Worm (Caenorhabditis elegans) whole organism, L4 larva: ENCODE results near the gene myo-2.

ENCODE experiments used
- F10B5.3 ChIP-seq: sonication (generic microtip); optimal IDR thresholded peaks from 2 replicates; lab custom pipeline; 2016; ENCODE audit warnings: mild to moderate bottlenecking, missing genetic modification characterization, missing compliant biosample characterization
- F26F4.8 ChIP-seq: fragments of 200-800 bp; sonication (Bioruptor generic); conservative IDR thresholded peaks from 2 replicates; pipeline ENCODE4 v1.3.6; 2022; ENCODE audit warnings: missing genetic modification characterization, missing compliant biosample characterization
- F37D6.2 ChIP-seq: sonication (generic microtip); optimal IDR thresholded peaks from 2 replicates; lab custom pipeline; 2016; ENCODE audit warnings: mild to moderate bottlenecking, missing genetic modification characterization, missing compliant biosample characterization
- R02D3.7 ChIP-seq: fragments of 150-350 bp; sonication (generic microtip); optimal IDR thresholded peaks from 3 replicates; lab custom pipeline; 2014; ENCODE audit warnings: missing biosample characterization, missing genetic modification characterization
- Y48G9A.11 ChIP-seq: fragments of 200-800 bp; sonication (Bioruptor generic); IDR thresholded peaks from 2 replicates; pipeline ENCODE4 v1.3.6; 2022; ENCODE audit warnings: missing genetic modification reagents, missing genetic modification characterization, missing compliant biosample characterization
- Y75B8A.6 ChIP-seq: fragments of 200-800 bp; sonication (Bioruptor generic); IDR thresholded peaks from 2 replicates; pipeline ENCODE4 v1.3.6; 2022; ENCODE audit warnings: missing genetic modification reagents, missing genetic modification characterization, missing compliant biosample characterization
- ZK337.2 ChIP-seq: fragments of 200-800 bp; sonication (Bioruptor generic); IDR thresholded peaks from 2 replicates; pipeline ENCODE4 v1.3.6; 2022; ENCODE audit warnings: missing genetic modification reagents, missing genetic modification characterization, missing compliant biosample characterization
- aly-2 ChIP-seq: sonication (generic microtip); optimal IDR thresholded peaks from 2 replicates; lab custom pipeline; 2018; ENCODE audit warnings: missing biosample characterization, missing genetic modification characterization
- ces-1 ChIP-seq: fragments of 150-350 bp; sonication (generic microtip); optimal IDR thresholded peaks from 4 replicates; lab custom pipeline; 2014; ENCODE audit warnings: missing biosample characterization, missing genetic modification reagents, missing genetic modification characterization
- ctbp-1 ChIP-seq: fragments of 200-800 bp; sonication (Bioruptor generic); IDR thresholded peaks from 2 replicates; pipeline ENCODE4 v1.3.6; 2022; ENCODE audit warnings: missing genetic modification reagents, missing genetic modification characterization, missing compliant biosample characterization
- daf-8 ChIP-seq: fragments of 200-800 bp; sonication (Bioruptor generic); IDR thresholded peaks from 2 replicates; pipeline ENCODE4 v1.3.6; 2022; ENCODE audit warnings: missing genetic modification characterization, missing compliant biosample characterization
- dmd-6 ChIP-seq: fragments of 200-800 bp; sonication (Bioruptor generic); IDR thresholded peaks from 2 replicates; pipeline ENCODE4 v1.3.6; 2022; ENCODE audit warnings: missing genetic modification reagents, missing genetic modification characterization, missing compliant biosample characterization
- dmd-8 ChIP-seq: fragments of 200-800 bp; sonication (Bioruptor generic); IDR thresholded peaks from 2 replicates; pipeline ENCODE4 v1.3.6; 2022; ENCODE audit warnings: missing genetic modification characterization, missing compliant biosample characterization
- dmd-9 ChIP-seq: fragments of 200-800 bp; sonication (Bioruptor generic); IDR thresholded peaks from 2 replicates; pipeline ENCODE4 v1.3.6; 2022; ENCODE audit warnings: missing genetic modification reagents, missing genetic modification characterization, missing compliant biosample characterization
- dpl-1 ChIP-seq: fragments of 150-350 bp; optimal IDR thresholded peaks from 2 replicates; lab custom pipeline; 2014; ENCODE audit warnings: missing biosample characterization, missing genetic modification reagents, missing genetic modification characterization
- duxl-1 ChIP-seq: sonication (generic microtip); optimal IDR thresholded peaks from 2 replicates; lab custom pipeline; 2016; ENCODE audit warnings: mild to moderate bottlenecking, missing genetic modification characterization, moderate library complexity, missing compliant biosample characterization; ENCODE audit not compliant: poor library complexity
- egl-27 ChIP-seq: sonication (generic microtip); optimal IDR thresholded peaks from 3 replicates; lab custom pipeline; 2017; ENCODE audit warnings: missing biosample characterization, missing genetic modification reagents, missing genetic modification characterization
- egl-43 ChIP-seq: fragments of 200-800 bp; sonication (Bioruptor generic); IDR thresholded peaks from 2 replicates; pipeline ENCODE4 v1.3.6; 2022; ENCODE audit warnings: missing genetic modification reagents, missing genetic modification characterization, missing compliant biosample characterization
- hmg-1.1 ChIP-seq: fragments of 200-800 bp; sonication (Bioruptor generic); IDR thresholded peaks from 2 replicates; pipeline ENCODE4 v1.3.6; 2022; ENCODE audit warnings: missing genetic modification reagents, missing genetic modification characterization, missing compliant biosample characterization
- jun-1 ChIP-seq: fragments of 150-350 bp; optimal IDR thresholded peaks from 2 replicates; lab custom pipeline; 2014; ENCODE audit warnings: missing biosample characterization, missing genetic modification reagents, missing genetic modification characterization
- lin-1 ChIP-seq: fragments of 200-800 bp; sonication (Bioruptor generic); IDR thresholded peaks from 2 replicates; pipeline ENCODE4 v1.3.6; 2022; ENCODE audit warnings: missing genetic modification reagents, missing genetic modification characterization, missing compliant biosample characterization
- lin-13 ChIP-seq: fragments of 150-350 bp; optimal IDR thresholded peaks from 2 replicates; lab custom pipeline; 2014; ENCODE audit warnings: missing biosample characterization, missing genetic modification reagents, missing genetic modification characterization
- lin-15B ChIP-seq: fragments of 150-350 bp; sonication (generic microtip); optimal IDR thresholded peaks from 3 replicates; lab custom pipeline; 2014; ENCODE audit warnings: missing biosample characterization, missing genetic modification characterization
- lir-3 ChIP-seq: sonication (generic microtip); optimal IDR thresholded peaks from 2 replicates; lab custom pipeline; 2016; ENCODE audit warnings: mild to moderate bottlenecking, missing genetic modification characterization, missing compliant biosample characterization
- lsy-2 ChIP-seq, 2 experiments: fragments of 150-350 bp in 1 of 2; sonication (generic microtip) in 1 of 2; optimal IDR thresholded peaks; 2 replicates each; lab custom pipeline; 2014 to 2017; ENCODE audit warnings: missing biosample characterization in 2 of 2, missing genetic modification characterization in 2 of 2
- madf-5 ChIP-seq, 2 experiments: fragments of 200-800 bp; sonication (Bioruptor generic); IDR thresholded peaks; 2 replicates each; pipeline ENCODE4 v1.3.6; 2022; ENCODE audit warnings: missing compliant biosample characterization in 2 of 2, missing genetic modification characterization in 2 of 2
- mdt-29 ChIP-seq: fragments of 200-800 bp; sonication (Bioruptor generic); IDR thresholded peaks from 2 replicates; pipeline ENCODE4 v1.3.6; 2022; ENCODE audit warnings: missing genetic modification reagents, missing genetic modification characterization, missing compliant biosample characterization
- nhr-11 ChIP-seq: fragments of 150-350 bp; optimal IDR thresholded peaks from 2 replicates; lab custom pipeline; 2014; ENCODE audit warnings: missing biosample characterization, missing genetic modification characterization
- nhr-28 ChIP-seq: fragments of 150-350 bp; optimal IDR thresholded peaks from 2 replicates; lab custom pipeline; 2014; ENCODE audit warnings: missing biosample characterization, missing genetic modification characterization
- nhr-41 ChIP-seq: fragments of 200-800 bp; sonication (Bioruptor generic); IDR thresholded peaks from 2 replicates; pipeline ENCODE4 v1.3.6; 2022; ENCODE audit warnings: missing genetic modification reagents, missing genetic modification characterization, missing compliant biosample characterization
- nhr-77 ChIP-seq: fragments of 150-350 bp; optimal IDR thresholded peaks from 2 replicates; lab custom pipeline; 2014; ENCODE audit warnings: missing biosample characterization, missing genetic modification characterization
- pha-4 ChIP-seq, 2 experiments: fragments of 150-350 bp in 1 of 2; fragments of 200-800 bp in 1 of 2; sonication (Bioruptor generic) in 1 of 2; IDR thresholded peaks in 1 of 2; optimal IDR thresholded peaks in 1 of 2; 2 replicates each; pipeline versions ENCODE4 v1.3.6 to Lab custom; 2014 to 2022; ENCODE audit warnings: missing genetic modification characterization in 2 of 2, missing genetic modification reagents in 2 of 2, missing biosample characterization in 1 of 2, missing compliant biosample characterization in 1 of 2
- pqm-1 ChIP-seq: sonication (generic microtip); optimal IDR thresholded peaks from 2 replicates; lab custom pipeline; 2017; ENCODE audit warnings: missing biosample characterization, missing genetic modification characterization
- rbr-2 ChIP-seq: sonication (generic microtip); optimal IDR thresholded peaks from 2 replicates; lab custom pipeline; 2016; ENCODE audit warnings: missing genotype, missing genetic modification characterization, missing compliant biosample characterization
- saeg-2 ChIP-seq: fragments of 200-800 bp; sonication (Bioruptor generic); IDR thresholded peaks from 2 replicates; pipeline ENCODE4 v1.3.6; 2022; ENCODE audit warnings: missing genetic modification reagents, missing genetic modification characterization, missing compliant biosample characterization
- sdz-12 ChIP-seq: fragments of 200-800 bp; sonication (Bioruptor generic); optimal IDR thresholded peaks from 2 replicates; lab custom pipeline; 2018; ENCODE audit warnings: mild to moderate bottlenecking, missing genetic modification characterization, missing compliant biosample characterization
- set-16 ChIP-seq: fragments of 200-800 bp; sonication (Bioruptor generic); IDR thresholded peaks from 2 replicates; pipeline ENCODE4 v1.3.6; 2022; ENCODE audit warnings: missing genetic modification reagents, missing genetic modification characterization, missing compliant biosample characterization
- skn-1 ChIP-seq: fragments of 150-350 bp; optimal IDR thresholded peaks from 2 replicates; lab custom pipeline; 2014; ENCODE audit warnings: missing biosample characterization, missing genetic modification characterization
- snpc-4 ChIP-seq: fragments of 150-350 bp; optimal IDR thresholded peaks from 2 replicates; lab custom pipeline; 2014; ENCODE audit warnings: missing biosample characterization, missing genetic modification characterization
- spr-1 ChIP-seq: sonication (generic microtip); optimal IDR thresholded peaks from 2 replicates; lab custom pipeline; 2016; ENCODE audit warnings: mild to moderate bottlenecking, missing genetic modification characterization, missing compliant biosample characterization
- spr-3 ChIP-seq: fragments of 200-800 bp; sonication (Bioruptor generic); optimal IDR thresholded peaks from 2 replicates; lab custom pipeline; 2018; ENCODE audit warnings: mild to moderate bottlenecking, missing genetic modification characterization, missing compliant biosample characterization
- tra-1 ChIP-seq: fragments of 200-800 bp; sonication (Bioruptor generic); IDR thresholded peaks from 2 replicates; pipeline ENCODE4 v1.3.6; 2022; ENCODE audit warnings: missing genetic modification reagents, missing genetic modification characterization, missing compliant biosample characterization
- unc-39 ChIP-seq: sonication (generic microtip); optimal IDR thresholded peaks from 2 replicates; lab custom pipeline; 2017; ENCODE audit warnings: missing biosample characterization, missing genetic modification characterization
- unc-62 ChIP-seq, 3 experiments: fragments of 150-350 bp in 1 of 3; sonication (generic microtip); optimal IDR thresholded peaks in 2 of 3; peaks in 1 of 3; 1 replicate in 1 of 3; 2 replicates in 2 of 3; lab custom pipeline; 2014 to 2017; ENCODE audit warnings: missing biosample characterization in 3 of 3, missing genetic modification characterization in 3 of 3, missing genetic modification reagents in 3 of 3, missing genotype in 1 of 3
- zip-11 ChIP-seq: fragments of 200-800 bp; sonication (Bioruptor generic); IDR thresholded peaks from 2 replicates; pipeline ENCODE4 v1.3.6; 2022; ENCODE audit warnings: missing genetic modification characterization, missing compliant biosample characterization
- zip-2 ChIP-seq: fragments of 150-350 bp; optimal IDR thresholded peaks from 2 replicates; lab custom pipeline; 2014; ENCODE audit warnings: missing biosample characterization, missing genetic modification characterization
- ztf-11 ChIP-seq: fragments of 150-350 bp; optimal IDR thresholded peaks from 2 replicates; lab custom pipeline; 2014; ENCODE audit warnings: missing biosample characterization, missing genetic modification characterization
- ztf-7 ChIP-seq: fragments of 150-350 bp; optimal IDR thresholded peaks from 2 replicates; lab custom pipeline; 2014; ENCODE audit warnings: missing biosample characterization, missing genetic modification characterization

myo-2 gene

DNA sequence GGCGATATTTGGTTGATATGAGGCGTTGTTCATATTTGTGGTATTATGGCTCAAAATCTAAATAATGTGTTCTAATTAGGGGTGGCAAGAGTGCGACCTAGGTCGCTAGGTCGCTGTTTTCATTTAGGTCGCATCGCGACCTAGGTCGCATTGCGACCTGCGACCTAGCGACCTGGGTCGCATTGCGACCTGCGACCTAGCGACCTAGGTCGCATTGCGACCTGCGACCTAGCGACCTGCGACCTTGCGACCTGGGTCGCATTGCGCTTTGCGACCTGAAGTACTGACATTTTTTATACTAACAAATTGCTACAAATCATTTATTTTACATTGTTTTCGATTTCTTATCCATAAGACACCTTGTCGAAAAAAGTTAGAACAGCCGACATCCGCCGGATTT, 20.2 kb upstream of the myo-2 start:
- TF ChIP-seq set-16 (GFP tag; lab: Robert Waterston, UW) = peak; percentile 77
- TF ChIP-seq egl-43 (GFP tag; lab: Robert Waterston, UW) = 0 out of 2 replicates have a peak, but pooled peaks have one; percentile 26

DNA sequence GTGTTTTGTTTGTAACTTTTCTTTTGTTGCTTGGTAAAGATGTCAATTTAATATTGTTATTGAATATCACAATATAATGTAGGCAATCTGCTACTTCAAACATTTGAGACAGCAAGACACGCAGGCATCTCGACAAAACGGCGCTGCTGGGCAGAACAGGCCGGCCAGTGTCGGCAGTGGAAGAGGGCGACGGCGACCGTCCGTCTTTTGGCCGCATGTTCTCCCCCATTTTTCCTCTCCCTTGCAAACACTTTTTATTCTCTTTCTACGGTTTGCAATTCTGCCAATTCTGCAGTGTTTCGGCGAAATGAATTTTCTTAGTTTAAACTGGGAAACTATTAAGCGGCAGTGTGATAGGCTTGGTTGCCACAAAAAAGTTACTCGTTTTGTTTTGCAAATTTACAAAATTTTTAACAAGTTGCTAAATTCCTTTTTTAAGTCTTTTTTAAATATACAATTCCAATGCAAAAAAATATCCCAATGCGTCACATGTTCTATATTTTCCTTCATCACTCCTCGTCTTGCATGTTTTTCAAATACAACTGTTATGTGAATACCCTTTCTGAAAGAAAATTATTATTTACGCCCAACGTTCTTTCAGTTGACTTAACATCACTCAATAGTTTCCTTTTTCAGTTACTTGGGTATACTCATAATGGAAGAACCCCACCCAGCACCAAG, 18.5 kb upstream of the myo-2 start, which contains the start of gene T18D3.6:
T18D3.6 (plus strand) TSS at position 631 of the 681 bp plus-strand sequence.
- TF ChIP-seq ztf-11 = no peak
- TF ChIP-seq madf-5 (GFP tag; IDR thresholded peaks at IDR 0.05; lab: Robert Waterston, UW) = no peak
- TF ChIP-seq spr-1 (tag; lab: Kevin White, UChicago) = no peak
- no peak for TF ChIP-seq F26F4.8
- no peak for TF ChIP-seq spr-3 (GFP tag; lab: Kevin White, UChicago)
- peak; percentile 52 for TF ChIP-seq hmg-1.1
- no peak for TF ChIP-seq snpc-4
- peak in 1 of 2 experiments; percentile 72 for TF ChIP-seq unc-62 (GFP tag; optimal IDR thresholded peaks at IDR 0.05 in 1 of 2; lab: Kevin White, UChicago)
- no peak for TF ChIP-seq unc-62 (tag; optimal IDR thresholded peaks at IDR 0.05; lab: Kevin White, UChicago)
- TF ChIP-seq lir-3 (tag; lab: Kevin White, UChicago) = no peak
- no peak for TF ChIP-seq lin-13 (GFP tag; lab: Kevin White, UChicago)
- no peak for TF ChIP-seq ztf-7
- no peak for TF ChIP-seq egl-27 (tag; lab: Kevin White, UChicago)
- peak in 1 of 2 experiments; percentile 11 for TF ChIP-seq lsy-2 (tag; optimal IDR thresholded peaks at IDR 0.05; lab: Kevin White, UChicago)
- no peak for TF ChIP-seq tra-1
- TF ChIP-seq Y48G9A.11 = no peak
- TF ChIP-seq duxl-1 (tag; lab: Kevin White, UChicago) = no peak
- TF ChIP-seq rbr-2 (tag; lab: Kevin White, UChicago) = no peak
- TF ChIP-seq egl-43 (GFP tag; lab: Robert Waterston, UW) = 0 out of 2 replicates have a peak, but pooled peaks have one; percentile 51
- TF ChIP-seq nhr-28 (tag; lab: Kevin White, UChicago) = peak; percentile 33
- TF ChIP-seq ctbp-1 (GFP tag; lab: Robert Waterston, UW) = no peak
- no peak for TF ChIP-seq R02D3.7 (tag; lab: Kevin White, UChicago)
- no peak for TF ChIP-seq mdt-29 (GFP tag; lab: Robert Waterston, UW)
- TF ChIP-seq daf-8 (GFP tag; lab: Robert Waterston, UW) = no peak
- TF ChIP-seq dmd-8 (GFP tag; lab: Robert Waterston, UW) = no peak
- no peak for TF ChIP-seq nhr-11 (tag; lab: Kevin White, UChicago)
- TF ChIP-seq F37D6.2 (tag; lab: Kevin White, UChicago) = no peak
- TF ChIP-seq ces-1 = no peak
- no peak for TF ChIP-seq F10B5.3 (tag; lab: Kevin White, UChicago)
- TF ChIP-seq ZK337.2 (GFP tag; lab: Robert Waterston, UW) = no peak
- TF ChIP-seq nhr-77 (tag; lab: Kevin White, UChicago) = no peak
- no peak for TF ChIP-seq sdz-12 (GFP tag; lab: Kevin White, UChicago)
- no peak for TF ChIP-seq lin-15B
- TF ChIP-seq set-16 (GFP tag; lab: Robert Waterston, UW) = peak; percentile 47
- no peak for TF ChIP-seq zip-11 (GFP tag; lab: Robert Waterston, UW)
- no peak for TF ChIP-seq dmd-9
- TF ChIP-seq aly-2 (tag; lab: Kevin White, UChicago) = no peak
- no peak for TF ChIP-seq unc-39 (tag; lab: Kevin White, UChicago)
- no peak for TF ChIP-seq zip-2 (tag; lab: Kevin White, UChicago)
- no peak for TF ChIP-seq lin-1 (GFP tag; lab: Robert Waterston, UW)
- no peak for TF ChIP-seq nhr-41
- no peak for TF ChIP-seq pqm-1 (tag; lab: Kevin White, UChicago)
- no peak for TF ChIP-seq jun-1 (tag; lab: Kevin White, UChicago)
- peak; percentile 31; the same call in 1 of the 2 replicates for TF ChIP-seq dmd-6 (GFP tag; lab: Robert Waterston, UW)
- TF ChIP-seq saeg-2 (GFP tag; lab: Robert Waterston, UW) = no peak
- no peak for TF ChIP-seq skn-1 (tag; lab: Kevin White, UChicago)
- no peak for TF ChIP-seq Y75B8A.6 (GFP tag; lab: Robert Waterston, UW)
- TF ChIP-seq dpl-1 (GFP tag; lab: Kevin White, UChicago) = no peak
- TF ChIP-seq pha-4 (GFP tag; IDR thresholded peaks at IDR 0.05; lab: Robert Waterston, UW) = no peak
- no peak for TF ChIP-seq pha-4 (tag; optimal IDR thresholded peaks at IDR 0.05; lab: Kevin White, UChicago)
